Worm (Caenorhabditis elegans) whole organism, L1 larva: Measurements from ENCODE around the gene T19D2.3.

Experiments used
- C34B4.2 ChIP-seq: sonication (generic microtip); optimal IDR thresholded peaks from 2 replicates; lab custom pipeline; 2017; ENCODE audit warnings: mild to moderate bottlenecking, missing genetic modification characterization, missing compliant biosample characterization
- alr-1 ChIP-seq: fragments of 200-800 bp; sonication (Bioruptor generic); optimal IDR thresholded peaks from 2 replicates; lab custom pipeline; 2018; ENCODE audit warnings: borderline replicate concordance, mild to moderate bottlenecking, missing genetic modification characterization, missing compliant biosample characterization
- ama-1 ChIP-seq: fragments of 150-350 bp; optimal IDR thresholded peaks from 2 replicates; lab custom pipeline; 2014
- blmp-1 ChIP-seq: fragments of 150-350 bp; optimal IDR thresholded peaks from 2 replicates; lab custom pipeline; 2014; ENCODE audit warnings: missing biosample characterization, missing genetic modification characterization
- ceh-8 ChIP-seq: fragments of 200-800 bp; sonication (Bioruptor generic); optimal IDR thresholded peaks from 2 replicates; lab custom pipeline; 2018; ENCODE audit warnings: mild to moderate bottlenecking, missing genetic modification characterization, moderate library complexity, missing compliant biosample characterization
- ceh-88 ChIP-seq: fragments of 200-800 bp; sonication (Bioruptor generic); IDR thresholded peaks from 2 replicates; pipeline ENCODE4 v1.3.6; 2022; ENCODE audit warnings: missing genetic modification characterization, missing compliant biosample characterization
- ceh-90 ChIP-seq: sonication (generic microtip); optimal IDR thresholded peaks from 2 replicates; lab custom pipeline; 2016; ENCODE audit warnings: missing genetic modification characterization, missing compliant biosample characterization
- efl-1 ChIP-seq, 4 experiments: fragments of 150-350 bp; optimal IDR thresholded peaks in 3 of 4; peaks in 1 of 4; 1 replicate in 1 of 4; 2 replicates in 3 of 4; lab custom pipeline; 2014; ENCODE audit warnings: missing biosample characterization in 2 of 4, missing genetic modification characterization in 2 of 4, missing genetic modification reagents in 2 of 4
- efl-3 ChIP-seq: fragments of 200-800 bp; sonication (Bioruptor generic); optimal IDR thresholded peaks from 2 replicates; lab custom pipeline; 2018; ENCODE audit warnings: mild to moderate bottlenecking, missing genetic modification characterization, missing compliant biosample characterization
- elt-2 ChIP-seq: sonication (generic microtip); optimal IDR thresholded peaks from 2 replicates; lab custom pipeline; 2016; ENCODE audit warnings: missing genetic modification characterization, mild to moderate bottlenecking, inconsistent platforms, missing compliant biosample characterization, missing genetic modification reagents
- elt-3 ChIP-seq, 6 experiments: fragments of 150-350 bp in 1 of 6; sonication (generic microtip); optimal IDR thresholded peaks; 2 replicates each; lab custom pipeline; 2017 to 2018; ENCODE audit warnings: missing biosample characterization in 6 of 6, missing genetic modification characterization in 6 of 6, inconsistent platforms in 1 of 6
- fkh-10 ChIP-seq: sonication (generic microtip); optimal IDR thresholded peaks from 2 replicates; lab custom pipeline; 2017; ENCODE audit warnings: missing biosample characterization, missing genetic modification reagents, missing genetic modification characterization
- fkh-4 ChIP-seq: sonication (generic microtip); optimal IDR thresholded peaks from 2 replicates; lab custom pipeline; 2016; ENCODE audit warnings: missing compliant biosample characterization, missing genetic modification characterization, borderline replicate concordance
- fkh-8 ChIP-seq: sonication (generic microtip); optimal IDR thresholded peaks from 2 replicates; lab custom pipeline; 2016; ENCODE audit warnings: mild to moderate bottlenecking, missing genetic modification characterization, missing compliant biosample characterization
- hlh-17 ChIP-seq: fragments of 200-800 bp; sonication (Bioruptor generic); optimal IDR thresholded peaks from 2 replicates; lab custom pipeline; 2018; ENCODE audit warnings: missing genetic modification characterization, mild to moderate bottlenecking, missing compliant biosample characterization, moderate library complexity, borderline replicate concordance
- hlh-4 ChIP-seq: sonication (generic microtip); optimal IDR thresholded peaks from 2 replicates; lab custom pipeline; 2016; ENCODE audit warnings: mild to moderate bottlenecking, missing genetic modification characterization, missing compliant biosample characterization
- irx-1 ChIP-seq: sonication (generic microtip); optimal IDR thresholded peaks from 2 replicates; lab custom pipeline; 2016; ENCODE audit warnings: missing genetic modification characterization, missing compliant biosample characterization
- isw-1 ChIP-seq: fragments of 200-800 bp; sonication (Bioruptor generic); IDR thresholded peaks from 2 replicates; pipeline ENCODE4 v1.3.6; 2022; ENCODE audit warnings: missing genetic modification characterization, missing compliant biosample characterization
- jun-1 ChIP-seq: fragments of 150-350 bp; optimal IDR thresholded peaks from 2 replicates; lab custom pipeline; 2014; ENCODE audit warnings: missing biosample characterization, missing genetic modification reagents, missing genetic modification characterization
- lin-14 ChIP-seq: fragments of 200-800 bp; sonication (Bioruptor generic); optimal IDR thresholded peaks from 2 replicates; lab custom pipeline; 2018; ENCODE audit warnings: mild to moderate bottlenecking, missing genetic modification characterization, moderate library complexity, missing compliant biosample characterization
- lin-15B ChIP-seq: fragments of 150-350 bp; sonication (generic microtip); optimal IDR thresholded peaks from 3 replicates; lab custom pipeline; 2014; ENCODE audit warnings: missing biosample characterization, missing genetic modification characterization
- lir-3 ChIP-seq: sonication (generic microtip); optimal IDR thresholded peaks from 2 replicates; lab custom pipeline; 2016; ENCODE audit warnings: mild to moderate bottlenecking, missing genetic modification characterization, moderate library complexity, missing compliant biosample characterization; ENCODE audit not compliant: poor library complexity
- lsy-2 ChIP-seq, 2 experiments: fragments of 150-350 bp; optimal IDR thresholded peaks; 2 replicates each; lab custom pipeline; 2014; ENCODE audit warnings: missing biosample characterization in 2 of 2, missing genetic modification characterization in 2 of 2
- nhr-11 ChIP-seq: fragments of 150-350 bp; optimal IDR thresholded peaks from 2 replicates; lab custom pipeline; 2014; ENCODE audit warnings: missing biosample characterization, missing genetic modification characterization
- nhr-19 ChIP-seq: fragments of 200-800 bp; sonication (Bioruptor generic); conservative IDR thresholded peaks from 2 replicates; pipeline ENCODE4 v1.3.6; 2022; ENCODE audit warnings: missing genetic modification characterization, missing compliant biosample characterization
- nhr-20 ChIP-seq: sonication (generic microtip); optimal IDR thresholded peaks from 2 replicates; lab custom pipeline; 2016; ENCODE audit warnings: mild to moderate bottlenecking, missing genetic modification characterization, missing compliant biosample characterization
- nhr-71 ChIP-seq: sonication (generic microtip); optimal IDR thresholded peaks from 2 replicates; lab custom pipeline; 2016; ENCODE audit warnings: mild to moderate bottlenecking, missing genetic modification characterization, moderate library complexity, missing compliant biosample characterization
- nhr-77 ChIP-seq: fragments of 150-350 bp; optimal IDR thresholded peaks from 2 replicates; lab custom pipeline; 2014; ENCODE audit warnings: missing biosample characterization, missing genetic modification characterization
- nhr-85 ChIP-seq: sonication (generic microtip); peaks from one replicate; lab custom pipeline; 2016; ENCODE audit warnings: missing genetic modification characterization, inconsistent platforms, missing compliant biosample characterization
- pag-3 ChIP-seq: sonication (generic microtip); optimal IDR thresholded peaks from 2 replicates; lab custom pipeline; 2017; ENCODE audit warnings: missing genetic modification characterization, mild to moderate bottlenecking, missing compliant biosample characterization, antibody characterized with exemption, borderline replicate concordance; ENCODE audit not compliant: insufficient read depth
- pqm-1 ChIP-seq: sonication (generic microtip); optimal IDR thresholded peaks from 3 replicates; lab custom pipeline; 2017; ENCODE audit warnings: missing biosample characterization, missing genetic modification characterization
- rnt-1 ChIP-seq: sonication (generic microtip); optimal IDR thresholded peaks from 2 replicates; lab custom pipeline; 2016; ENCODE audit warnings: mild to moderate bottlenecking, missing genetic modification characterization, moderate library complexity, missing compliant biosample characterization
- snu-23 ChIP-seq: sonication (generic microtip); optimal IDR thresholded peaks from 2 replicates; lab custom pipeline; 2016; ENCODE audit warnings: missing genetic modification characterization, missing compliant biosample characterization
- sptf-1 ChIP-seq: fragments of 150-350 bp; optimal IDR thresholded peaks from 2 replicates; lab custom pipeline; 2014; ENCODE audit warnings: missing biosample characterization, missing genetic modification characterization
- swsn-7 ChIP-seq: sonication (generic microtip); optimal IDR thresholded peaks from 2 replicates; lab custom pipeline; 2016; ENCODE audit warnings: missing genetic modification characterization, missing compliant biosample characterization
- unc-130 ChIP-seq: fragments of 150-350 bp; optimal IDR thresholded peaks from 2 replicates; lab custom pipeline; 2017; ENCODE audit warnings: missing biosample characterization, missing genetic modification characterization, inconsistent platforms
- unc-98 ChIP-seq: fragments of 200-800 bp; sonication (Bioruptor generic); IDR thresholded peaks from 2 replicates; pipeline ENCODE4 v1.3.6; 2022; ENCODE audit warnings: missing genetic modification characterization, missing compliant biosample characterization

T19D2.3 gene

DNA sequence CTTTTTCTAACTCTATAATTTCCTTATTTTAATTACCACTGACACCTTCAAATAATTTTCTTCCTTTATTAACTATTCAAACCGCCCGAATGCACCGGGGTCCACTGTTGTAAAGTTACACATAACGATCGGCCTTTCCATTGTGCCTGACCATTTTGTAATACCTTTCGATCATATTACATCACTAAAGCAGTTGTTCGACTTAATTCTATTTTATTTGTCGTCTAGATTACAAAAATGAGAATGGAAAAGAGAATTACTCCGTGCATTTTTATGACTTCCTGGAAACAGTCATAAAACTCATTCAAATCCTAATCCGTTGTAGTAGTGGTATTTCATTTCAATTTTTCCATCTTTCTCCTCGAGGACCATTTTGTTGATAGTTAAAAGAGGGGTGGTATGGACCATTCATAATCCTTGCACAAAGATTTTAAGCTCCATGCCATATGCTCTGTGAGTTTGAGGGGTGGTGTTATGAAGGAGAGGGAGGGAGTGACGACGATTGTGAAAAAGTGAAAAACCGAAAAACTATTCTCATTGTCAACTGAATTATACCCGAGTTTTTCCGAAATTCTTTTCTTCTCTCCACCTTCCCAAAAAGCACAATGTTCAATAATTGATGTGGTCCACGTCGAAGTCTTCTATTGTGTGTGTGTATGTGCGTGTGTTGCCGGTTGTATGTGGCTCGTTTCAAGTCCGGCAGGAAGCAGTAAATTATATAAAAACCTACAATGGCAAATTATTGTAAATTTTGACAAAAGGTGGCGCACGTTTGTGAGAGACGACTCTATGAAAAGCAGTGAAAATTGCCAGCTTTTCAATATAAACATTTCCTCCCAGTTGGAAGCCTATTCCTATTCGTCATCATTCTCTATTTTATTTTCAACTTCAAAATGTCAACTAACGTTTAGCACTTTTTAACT lies 40.5 kb upstream of the T19D2.3 start (continued):
- no peak for TF ChIP-seq ceh-8 (GFP tag; lab: Kevin White, UChicago)
- no peak for TF ChIP-seq nhr-77 (tag; lab: Kevin White, UChicago)
- TF ChIP-seq pqm-1 (tag; lab: Kevin White, UChicago), result no peak
- no peak for TF ChIP-seq unc-98 (GFP tag; lab: Robert Waterston, UW)
- TF ChIP-seq pag-3 (tag; lab: Kevin White, UChicago), result no peak
- TF ChIP-seq ama-1, result no peak
- no peak for TF ChIP-seq ceh-90 (tag; lab: Kevin White, UChicago)

DNA sequence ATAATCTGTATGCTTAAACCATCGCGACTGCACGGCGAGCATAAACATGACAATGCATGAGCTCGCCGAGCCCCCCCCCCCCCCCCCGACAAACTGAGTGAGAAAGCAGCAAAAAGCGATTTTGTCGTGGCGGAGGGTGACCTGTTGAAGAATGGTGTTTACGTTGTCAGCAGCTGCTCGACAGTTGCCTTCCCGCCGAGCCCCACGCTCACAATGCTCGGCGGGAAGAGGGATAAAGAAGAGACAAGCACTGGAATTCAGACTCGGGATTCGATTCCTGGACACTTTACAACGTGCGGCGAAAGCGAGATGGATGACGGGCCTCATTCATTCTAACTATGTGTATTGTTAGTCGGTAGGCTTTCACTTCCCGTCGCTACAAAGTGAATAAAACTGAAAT lies 38.3 kb upstream of the T19D2.3 start:
- TF ChIP-seq nhr-19, result peak; percentile 53
- TF ChIP-seq fkh-4 (tag; lab: Kevin White, UChicago), result no peak
- TF ChIP-seq fkh-8 (tag; lab: Kevin White, UChicago), result no peak
- TF ChIP-seq lsy-2 (tag; optimal IDR thresholded peaks at IDR 0.05; lab: Kevin White, UChicago), result peak in 1 of 2 experiments; percentile 26
- TF ChIP-seq nhr-85 (tag; lab: Kevin White, UChicago), result no peak
- no peak for TF ChIP-seq irx-1
- no peak for TF ChIP-seq efl-1 (optimal IDR thresholded peaks at IDR 0.05; lab: Kevin White, UChicago)
- no peak for TF ChIP-seq efl-1 (GFP tag; optimal IDR thresholded peaks at IDR 0.05 in 1 of 2; lab: Kevin White, UChicago)
- no peak for TF ChIP-seq alr-1 (tag; lab: Kevin White, UChicago)
- TF ChIP-seq rnt-1, result peak; percentile 82
- peak; percentile 65 for TF ChIP-seq nhr-71
- TF ChIP-seq hlh-17 (GFP tag; lab: Kevin White, UChicago), result no peak
- no peak for TF ChIP-seq lin-15B
- no peak for TF ChIP-seq jun-1 (tag; lab: Kevin White, UChicago)
- TF ChIP-seq elt-2 (tag; lab: Kevin White, UChicago), result no peak
- no peak for TF ChIP-seq blmp-1 (tag; lab: Kevin White, UChicago)
- peak; percentile 1 for TF ChIP-seq swsn-7 (tag; lab: Kevin White, UChicago)
- TF ChIP-seq lir-3 (tag; lab: Kevin White, UChicago), result no peak
- TF ChIP-seq nhr-20 (tag; lab: Kevin White, UChicago), result no peak
- no peak for TF ChIP-seq hlh-4 (tag; lab: Kevin White, UChicago)
- TF ChIP-seq C34B4.2 (tag; lab: Kevin White, UChicago), result no peak
- peak; percentile 34 for TF ChIP-seq snu-23
- peak; percentile 62 for TF ChIP-seq lin-14 (GFP tag; lab: Kevin White, UChicago)
- TF ChIP-seq sptf-1 (tag; lab: Kevin White, UChicago), result no peak
- TF ChIP-seq unc-130, result peak; percentile 13

DNA sequence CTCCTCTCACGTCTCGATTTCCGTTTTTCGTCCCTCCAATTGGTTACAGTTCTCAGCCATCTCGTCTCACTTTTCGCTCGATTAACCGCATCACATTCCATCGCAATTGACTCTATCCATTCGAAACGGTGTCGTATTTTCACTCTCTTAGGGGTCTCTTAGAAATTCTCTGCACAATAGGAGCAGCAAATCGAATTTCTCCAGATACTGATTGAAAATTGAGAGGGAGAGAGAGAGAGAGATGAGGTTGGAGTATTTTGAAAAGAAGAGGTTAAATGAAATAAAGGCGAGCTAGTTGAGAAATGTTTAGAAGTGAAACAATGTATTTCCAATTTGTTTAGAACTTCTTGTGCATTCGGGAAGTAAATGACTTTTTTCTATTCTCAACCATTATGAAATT lies 37.7 kb upstream of the T19D2.3 start:
- TF ChIP-seq elt-3 (tag; optimal IDR thresholded peaks at IDR 0.05; lab: Kevin White, UChicago) (no peak), sptf-1 (tag; lab: Kevin White, UChicago) (no peak), isw-1 (GFP tag; lab: Robert Waterston, UW) (no peak), efl-3 (GFP tag; lab: Kevin White, UChicago) (no peak), snu-23 (no peak), fkh-4 (tag; lab: Kevin White, UChicago) (no peak), fkh-10 (GFP tag; lab: Kevin White, UChicago) (peak; percentile 96), ceh-88 (GFP tag; lab: Robert Waterston, UW) (no peak), ceh-90 (tag; lab: Kevin White, UChicago) (no peak), nhr-11 (tag; lab: Kevin White, UChicago) (no peak), lin-14 (GFP tag; lab: Kevin White, UChicago) (peak; percentile 35), unc-130 (no peak)
